Worm (Caenorhabditis elegans) whole organism, L1 larva: ENCODE measurements around the gene T16G1.18.

Experiments
- alr-1 ChIP-seq: fragments of 200-800 bp; sonication (Bioruptor generic); optimal IDR thresholded peaks from 2 replicates; lab custom pipeline; 2018; ENCODE audit warnings: borderline replicate concordance, mild to moderate bottlenecking, missing genetic modification characterization, missing compliant biosample characterization
- aly-2 ChIP-seq: fragments of 150-350 bp; optimal IDR thresholded peaks from 2 replicates; lab custom pipeline; 2014; ENCODE audit warnings: missing biosample characterization, missing genetic modification characterization
- ceh-82 ChIP-seq, 3 experiments: fragments of 150-350 bp in 1 of 3; sonication (generic microtip) in 2 of 3; optimal IDR thresholded peaks; 2 replicates each; lab custom pipeline; 2014 to 2017; ENCODE audit warnings: missing biosample characterization in 3 of 3, missing genetic modification characterization in 3 of 3
- ces-1 ChIP-seq: fragments of 150-350 bp; optimal IDR thresholded peaks from 2 replicates; lab custom pipeline; 2014; ENCODE audit warnings: missing biosample characterization, missing genetic modification reagents, missing genetic modification characterization
- efl-3 ChIP-seq: fragments of 200-800 bp; sonication (Bioruptor generic); optimal IDR thresholded peaks from 2 replicates; lab custom pipeline; 2018; ENCODE audit warnings: mild to moderate bottlenecking, missing genetic modification characterization, missing compliant biosample characterization
- mef-2 ChIP-seq: fragments of 150-350 bp; optimal IDR thresholded peaks from 2 replicates; lab custom pipeline; 2014; ENCODE audit warnings: missing biosample characterization, missing genetic modification characterization
- nhr-12 ChIP-seq: sonication (generic microtip); optimal IDR thresholded peaks from 2 replicates; lab custom pipeline; 2017; ENCODE audit warnings: missing biosample characterization, missing genetic modification characterization
- nhr-47 ChIP-seq: sonication (generic microtip); optimal IDR thresholded peaks from 2 replicates; lab custom pipeline; 2016; ENCODE audit warnings: mild to moderate bottlenecking, missing genetic modification characterization, moderate library complexity, missing compliant biosample characterization
- nhr-76 ChIP-seq: sonication (generic microtip); optimal IDR thresholded peaks from 2 replicates; lab custom pipeline; 2017; ENCODE audit warnings: missing biosample characterization, missing genetic modification characterization
- snpc-4 ChIP-seq: fragments of 150-350 bp; optimal IDR thresholded peaks from 2 replicates; lab custom pipeline; 2014; ENCODE audit warnings: missing biosample characterization, missing genetic modification characterization

- no peak for TF ChIP-seq efl-3 (GFP tag; lab: Kevin White, UChicago)
- peak; percentile 15 for TF ChIP-seq nhr-47 (tag; lab: Kevin White, UChicago)
- TF ChIP-seq alr-1 (tag; lab: Kevin White, UChicago), result no peak
- TF ChIP-seq snpc-4 (tag; lab: Kevin White, UChicago), result no peak
- TF ChIP-seq ceh-82 (tag; optimal IDR thresholded peaks at IDR 0.05; lab: Kevin White, UChicago), result peak in 1 of 3 experiments; percentile 12
- no peak for TF ChIP-seq mef-2 (tag; lab: Kevin White, UChicago)
- no peak for TF ChIP-seq nhr-76 (tag; lab: Kevin White, UChicago)
- TF ChIP-seq nhr-12 (tag; lab: Kevin White, UChicago), result no peak
- no peak for TF ChIP-seq ces-1 (GFP tag; lab: Kevin White, UChicago)
- TF ChIP-seq aly-2 (tag; lab: Kevin White, UChicago), result no peak
Measured at ce11 chrV:12952287-12952686, 1.2 kb downstream of the T16G1.18 start, which contains the start of gene pqn-68.
